Worm (Caenorhabditis elegans): ENCODE results near the gene T07F10.5.

DNA sequence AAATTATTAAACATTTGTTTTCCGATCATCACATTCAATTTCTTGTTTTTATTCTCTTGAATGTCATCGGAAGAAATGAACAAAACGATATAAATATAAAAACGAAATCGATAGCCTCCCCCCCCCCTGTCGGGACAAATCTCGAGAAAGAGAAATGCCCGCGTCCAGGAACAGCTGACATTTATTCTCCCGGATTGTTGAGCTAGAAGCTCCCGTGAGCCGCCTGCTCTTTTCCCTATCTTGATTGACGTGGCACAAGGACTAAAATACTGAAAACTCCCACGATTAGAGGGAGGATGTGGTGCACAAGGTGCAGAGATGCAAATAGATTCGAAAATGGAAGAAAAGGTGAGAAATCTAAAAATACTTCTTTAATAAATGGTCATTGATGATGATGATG lies 31.1 kb downstream of the T07F10.5 start:
- TF ChIP-seq nhr-23 (tag; optimal IDR thresholded peaks at IDR 0.05) (no peak), fos-1 (tag; optimal IDR thresholded peaks at IDR 0.05) (no peak), dmd-4 (tag; optimal IDR thresholded peaks at IDR 0.05) (no peak)
